Worm (Caenorhabditis elegans) whole organism, L4/young adult: Measurements from ENCODE around the gene hlh-29.

Experiments
- W03F9.2 ChIP-seq: fragments of 150-350 bp; optimal IDR thresholded peaks from 2 replicates; lab custom pipeline; 2014; ENCODE audit warnings: missing biosample characterization, missing genetic modification characterization
- dao-5 ChIP-seq: sonication (generic microtip); optimal IDR thresholded peaks from 2 replicates; lab custom pipeline; 2016; ENCODE audit warnings: missing genotype, missing genetic modification characterization, moderate library complexity, missing compliant biosample characterization
- him-1 ChIP-seq: sonication (generic microtip); optimal IDR thresholded peaks from 2 replicates; lab custom pipeline; 2016; ENCODE audit warnings: missing genotype, missing genetic modification reagents, missing genetic modification characterization, missing compliant biosample characterization

DNA sequence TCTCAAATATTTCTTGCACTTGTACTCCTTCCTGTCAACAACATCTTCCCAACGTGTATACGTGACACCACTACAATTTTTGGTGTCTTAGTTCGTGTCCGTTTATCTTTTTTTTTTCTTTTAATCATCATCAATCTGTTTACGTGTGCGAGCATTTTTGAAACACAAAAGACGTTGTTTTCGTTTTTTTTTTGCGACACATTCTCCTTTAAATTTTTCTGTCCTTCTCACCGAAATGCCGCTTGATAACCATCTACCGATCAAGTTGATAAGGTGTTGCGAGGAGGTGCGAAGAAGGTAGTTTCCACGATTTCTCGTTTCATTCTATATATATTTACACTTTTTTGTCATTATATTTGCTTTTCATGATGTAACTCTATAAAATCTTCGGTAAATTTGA is 37.9 kb downstream of the hlh-29 start:
- TF ChIP-seq him-1, result no peak
- TF ChIP-seq dao-5 (tag; lab: Kevin White, UChicago), result no peak
- no peak for TF ChIP-seq W03F9.2
